Worm (Caenorhabditis elegans): Measurements from ENCODE around the gene ivd-1.

Gene ivd-1

ce11 chrIV:5038744-5039143 lies 49.9 kb downstream of the ivd-1 start (continued):
- TF ChIP-seq lsy-27 (tag; optimal IDR thresholded peaks at IDR 0.05; ENCODE audit: borderline replicate concordance, insufficient read depth): no peak
- TF ChIP-seq T07F8.4 (tag; optimal IDR thresholded peaks at IDR 0.05): peak; percentile 49
- peak; percentile 75; the same call in 1 of the 2 replicates for TF ChIP-seq D2030.7 (GFP tag; IDR thresholded peaks at IDR 0.05)
- TF ChIP-seq ztf-18 (tag; optimal IDR thresholded peaks at IDR 0.05): peak; percentile 71
- TF ChIP-seq nhr-179 (tag; optimal IDR thresholded peaks at IDR 0.05): no peak
- peak; percentile 99 for TF ChIP-seq tbp1 (GFP tag; optimal IDR thresholded peaks at IDR 0.05)
- TF ChIP-seq ZK185.1 (tag; optimal IDR thresholded peaks at IDR 0.05; ENCODE audit: poor library complexity, severe bottlenecking): peak; percentile 47
- TF ChIP-seq mxl-1 (tag; optimal IDR thresholded peaks at IDR 0.05): peak; percentile 80
- peak; percentile 86 for TF ChIP-seq die-1 (tag; optimal IDR thresholded peaks at IDR 0.05)
- TF ChIP-seq athp-1 (tag; optimal IDR thresholded peaks at IDR 0.05): peak; percentile 63
- TF ChIP-seq ceh-100 (GFP tag; IDR thresholded peaks at IDR 0.05): peak; percentile 56; the same call in 1 of the 2 replicates
- 0 out of 2 replicates have a peak, but pooled peaks have one; percentile 62 for TF ChIP-seq Y79H2A.3 (GFP tag; conservative IDR thresholded peaks at IDR 0.05)
- peak; percentile 40 for TF ChIP-seq hlh-12 (tag; optimal IDR thresholded peaks at IDR 0.05)
- TF ChIP-seq let-607 (tag; optimal IDR thresholded peaks at IDR 0.05): peak in 1 of 2 experiments; percentile 8
- no peak for TF ChIP-seq nfya-1 (tag; optimal IDR thresholded peaks at IDR 0.05; ENCODE audit: borderline replicate concordance, insufficient read depth)
- no peak for TF ChIP-seq Y53F4B.3 (GFP tag; IDR thresholded peaks at IDR 0.05)
- no peak for TF ChIP-seq pha-4 (tag; optimal IDR thresholded peaks at IDR 0.05)
- 0 out of 2 replicates have a peak, but pooled peaks have one; percentile 22 for TF ChIP-seq bed-2 (GFP tag; IDR thresholded peaks at IDR 0.05)
- TF ChIP-seq lsl-1 (GFP tag; optimal IDR thresholded peaks at IDR 0.05): peak; percentile 32
- TF ChIP-seq cebp-2 (GFP tag; IDR thresholded peaks at IDR 0.05): peak; percentile 66; the same call in 1 of the 2 replicates
- TF ChIP-seq rec-8 (tag; optimal IDR thresholded peaks at IDR 0.05): peak; percentile 9 to 77
- TF ChIP-seq nhr-90 (tag; optimal IDR thresholded peaks at IDR 0.05): peak; percentile 88
- no peak for TF ChIP-seq dpl-1 (GFP tag; optimal IDR thresholded peaks at IDR 0.05)

ce11 chrIV:5037489-5037888 lies 51.2 kb downstream of the ivd-1 start, which contains the start of gene C09B9.1:
Gene C09B9.1, plus strand, starts transcription at chrIV:5037789.
- TF ChIP-seq Y67H2A.10 (GFP tag; conservative IDR thresholded peaks at IDR 0.05) (no peak), nhr-27 (tag; optimal IDR thresholded peaks at IDR 0.05) (no peak), hrde-1 (tag; optimal IDR thresholded peaks at IDR 0.05; ENCODE audit: borderline replicate concordance) (no peak), repo-1 (tag; optimal IDR thresholded peaks at IDR 0.05) (no peak), tbx-9 (tag; optimal IDR thresholded peaks at IDR 0.05; ENCODE audit: borderline replicate concordance) (no peak), F39B2.1 (GFP tag; IDR thresholded peaks at IDR 0.05) (no peak), mes-4 (tag; optimal IDR thresholded peaks at IDR 0.05) (no peak), aptf-3 (GFP tag; IDR thresholded peaks at IDR 0.05) (no peak), Y95B8A.8 (GFP tag; IDR thresholded peaks at IDR 0.05) (no peak), zfh-2 (GFP tag; conservative IDR thresholded peaks at IDR 0.05) (no peak), pha-4 (tag; optimal IDR thresholded peaks at IDR 0.05) (no peak), hsf-1 (GFP tag; IDR thresholded peaks at IDR 0.05) (no peak), F37B4.10 (GFP tag; IDR thresholded peaks at IDR 0.05) (no peak)
